Worm (Caenorhabditis elegans): ENCODE results near the gene npp-9.

Gene npp-9

DNA sequence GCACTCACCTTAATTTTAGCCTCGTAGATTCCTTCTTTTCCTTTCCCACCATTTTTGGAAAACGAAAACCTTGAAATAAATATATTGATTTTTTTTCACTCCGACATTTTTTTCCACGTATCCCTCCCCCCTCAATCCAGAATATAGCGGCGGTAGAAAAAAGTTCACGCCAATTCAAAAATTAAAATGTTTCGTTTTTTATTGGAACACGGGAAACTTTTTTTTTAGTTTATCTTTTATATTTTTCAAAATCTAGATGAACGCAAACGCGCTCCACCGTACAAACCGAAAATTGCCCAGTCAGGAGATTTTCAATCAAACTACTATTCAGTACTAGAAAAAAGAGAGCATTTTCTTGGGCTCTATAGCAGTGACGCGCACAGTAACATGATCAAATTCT, 39.9 kb upstream of the npp-9 start, which contains the start of gene spe-41:
Gene spe-41 (minus strand): TSS at position 72 of the 400 bp plus-strand sequence.
- TF ChIP-seq sem-2 (GFP tag; optimal IDR thresholded peaks at IDR 0.05) (no peak), ceh-39 (tag; optimal IDR thresholded peaks at IDR 0.05) (no peak), mab-5 (tag; optimal IDR thresholded peaks at IDR 0.05) (no peak), lsy-2 (tag; optimal IDR thresholded peaks at IDR 0.05) (no peak), lin-32 (GFP tag; optimal IDR thresholded peaks at IDR 0.05) (no peak)

DNA sequence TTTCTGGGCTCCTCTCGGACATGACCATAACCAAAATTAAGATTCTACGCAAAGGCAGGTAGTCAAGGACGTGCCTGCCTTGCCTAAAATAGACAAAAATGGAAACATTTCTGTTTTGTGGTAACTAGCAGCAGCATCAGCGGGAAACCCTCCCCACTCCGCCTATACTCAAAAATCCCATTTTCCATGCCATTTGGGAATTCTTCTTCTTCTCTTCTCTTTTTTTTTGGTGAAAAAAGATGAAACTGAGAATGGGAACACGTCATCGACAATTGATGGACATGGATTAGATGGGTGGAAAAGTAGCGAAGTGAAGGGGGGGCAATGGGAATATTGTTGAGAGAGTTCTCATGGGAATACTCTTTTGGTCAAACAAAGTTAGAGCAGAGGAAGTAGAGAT, 32.9 kb upstream of the npp-9 start:
- no peak for TF ChIP-seq mab-5 (tag; optimal IDR thresholded peaks at IDR 0.05)
- TF ChIP-seq nhr-12 (tag; optimal IDR thresholded peaks at IDR 0.05) = no peak
- TF ChIP-seq ztf-11 (tag; optimal IDR thresholded peaks at IDR 0.05) = no peak
- no peak for TF ChIP-seq mls-2 (tag; optimal IDR thresholded peaks at IDR 0.05)
- no peak for TF ChIP-seq zip-8 (tag; optimal IDR thresholded peaks at IDR 0.05)
- TF ChIP-seq sptf-1 (tag; optimal IDR thresholded peaks at IDR 0.05) = no peak
- TF ChIP-seq elt-3 (tag; optimal IDR thresholded peaks at IDR 0.05) = no peak
- no peak for TF ChIP-seq tbx-8 (GFP tag; optimal IDR thresholded peaks at IDR 0.05)

DNA sequence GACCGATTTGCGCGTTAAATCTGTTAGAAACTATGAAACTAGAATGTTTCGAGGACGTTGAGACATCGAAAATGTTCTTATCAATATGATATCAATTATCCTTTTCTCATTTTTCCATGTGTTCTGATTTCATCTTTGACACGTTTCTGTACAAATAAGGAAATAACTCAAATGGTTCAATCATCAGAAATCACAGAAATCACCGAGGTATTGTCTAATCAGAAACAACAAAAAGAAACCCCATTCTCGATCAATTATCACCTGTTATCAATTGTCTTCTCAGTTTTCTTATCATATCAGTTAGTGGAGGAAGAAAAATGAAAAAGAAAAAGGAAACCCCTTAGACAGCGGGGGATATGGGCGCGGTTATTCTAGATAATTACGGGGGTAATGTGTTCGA, 30.9 kb upstream of the npp-9 start:
- TF ChIP-seq unc-120 (tag; optimal IDR thresholded peaks at IDR 0.05; ENCODE audit: poor library complexity, severe bottlenecking) (no peak), nhr-76 (tag; optimal IDR thresholded peaks at IDR 0.05) (no peak), ztf-11 (tag; optimal IDR thresholded peaks at IDR 0.05) (no peak), nhr-28 (tag; optimal IDR thresholded peaks at IDR 0.05) (no peak), ham-2 (GFP tag; optimal IDR thresholded peaks at IDR 0.05) (no peak), nhr-237 (tag; optimal IDR thresholded peaks at IDR 0.05) (no peak), M03D4.4 (tag; optimal IDR thresholded peaks at IDR 0.05) (no peak), bed-3 (GFP tag; optimal IDR thresholded peaks at IDR 0.05) (no peak), ceh-43 (GFP tag; optimal IDR thresholded peaks at IDR 0.05) (no peak), pha-4 (tag; optimal IDR thresholded peaks at IDR 0.05) (no peak), hlh-1 (tag; optimal IDR thresholded peaks at IDR 0.05) (no peak)

DNA sequence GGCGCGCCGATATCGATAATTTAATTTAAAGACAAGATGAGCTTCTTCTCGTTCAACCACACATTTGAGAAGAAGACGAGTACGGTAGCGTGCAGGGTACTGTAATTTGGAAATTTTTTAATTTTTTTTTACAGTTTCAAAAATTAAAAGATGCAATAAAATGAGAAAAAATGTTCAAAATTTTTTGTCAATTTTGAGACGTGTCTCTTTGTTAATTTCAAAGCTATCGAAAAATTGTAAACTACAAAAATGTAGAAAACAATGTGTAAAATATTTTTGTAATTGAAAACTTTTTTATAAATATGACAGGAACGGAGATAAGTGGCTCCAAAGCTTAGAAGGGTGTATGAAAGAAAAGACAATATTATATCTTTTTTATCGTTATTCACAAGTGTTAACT, 27.1 kb upstream of the npp-9 start, which contains the start of gene K01A11.1:
Gene K01A11.1 (minus strand): TSS at position 101 of the 400 bp plus-strand sequence.
- TF ChIP-seq bed-3 (GFP tag; optimal IDR thresholded peaks at IDR 0.05) (no peak), cnd-1 (tag; optimal IDR thresholded peaks at IDR 0.05) (no peak), lin-13 (tag; optimal IDR thresholded peaks at IDR 0.05) (no peak), flh-1 (GFP tag; optimal IDR thresholded peaks at IDR 0.05) (no peak), M03D4.4 (tag; optimal IDR thresholded peaks at IDR 0.05) (no peak)

DNA sequence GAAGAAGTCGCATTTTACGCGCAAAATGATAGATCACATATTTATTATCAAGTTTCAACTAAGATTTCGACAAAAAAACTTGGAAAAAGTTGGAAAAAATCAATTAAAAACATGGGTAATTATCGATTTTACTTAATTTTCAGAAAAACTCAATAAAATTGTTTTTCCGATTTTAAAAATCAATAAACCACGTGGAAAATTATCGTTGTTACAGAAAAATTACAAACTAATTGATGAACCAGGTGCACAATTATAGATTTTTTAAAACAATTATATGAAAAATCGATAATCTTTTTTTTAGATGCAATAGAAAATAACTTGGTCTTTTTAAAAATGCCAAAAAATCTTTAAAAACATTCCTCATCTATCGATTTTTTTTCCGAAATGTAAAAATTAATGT, 26.4 kb upstream of the npp-9 start:
- TF ChIP-seq ces-1 (GFP tag; optimal IDR thresholded peaks at IDR 0.05) (no peak), M03D4.4 (tag; optimal IDR thresholded peaks at IDR 0.05) (no peak), unc-39 (tag; optimal IDR thresholded peaks at IDR 0.05) (no peak), snpc-4 (tag; optimal IDR thresholded peaks at IDR 0.05) (no peak), mab-5 (tag; optimal IDR thresholded peaks at IDR 0.05) (no peak), pha-4 (tag; optimal IDR thresholded peaks at IDR 0.05) (no peak), cnd-1 (tag; optimal IDR thresholded peaks at IDR 0.05) (no peak), flh-1 (GFP tag; optimal IDR thresholded peaks at IDR 0.05) (no peak)

DNA sequence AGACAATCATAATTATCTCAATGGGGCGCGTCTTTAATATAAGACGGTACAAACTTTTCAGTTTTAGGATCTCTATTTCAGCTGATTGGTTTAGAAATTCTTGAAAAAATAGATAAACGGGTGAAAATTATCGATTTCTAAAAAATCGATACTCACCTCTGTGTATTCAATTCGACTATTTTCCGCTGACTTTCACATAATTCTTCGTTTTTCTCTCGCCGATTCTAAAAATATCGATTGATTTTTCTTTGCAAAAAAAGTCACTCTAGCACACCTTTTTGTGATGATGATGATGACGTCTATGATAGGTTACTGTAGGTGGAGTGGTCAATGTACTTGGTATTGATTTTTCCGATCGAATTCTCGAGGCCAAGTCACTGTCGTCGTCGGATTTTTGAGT, 25.5 kb upstream of the npp-9 start:
- no peak for TF ChIP-seq lin-32 (GFP tag; optimal IDR thresholded peaks at IDR 0.05)
- TF ChIP-seq tbx-8 (GFP tag; optimal IDR thresholded peaks at IDR 0.05) = no peak
- TF ChIP-seq mls-2 (tag; optimal IDR thresholded peaks at IDR 0.05) = no peak
- no peak for TF ChIP-seq nhr-2 (tag; optimal IDR thresholded peaks at IDR 0.05)
- no peak for TF ChIP-seq flh-1 (GFP tag; optimal IDR thresholded peaks at IDR 0.05)
- no peak for TF ChIP-seq lin-13 (tag; optimal IDR thresholded peaks at IDR 0.05)

DNA sequence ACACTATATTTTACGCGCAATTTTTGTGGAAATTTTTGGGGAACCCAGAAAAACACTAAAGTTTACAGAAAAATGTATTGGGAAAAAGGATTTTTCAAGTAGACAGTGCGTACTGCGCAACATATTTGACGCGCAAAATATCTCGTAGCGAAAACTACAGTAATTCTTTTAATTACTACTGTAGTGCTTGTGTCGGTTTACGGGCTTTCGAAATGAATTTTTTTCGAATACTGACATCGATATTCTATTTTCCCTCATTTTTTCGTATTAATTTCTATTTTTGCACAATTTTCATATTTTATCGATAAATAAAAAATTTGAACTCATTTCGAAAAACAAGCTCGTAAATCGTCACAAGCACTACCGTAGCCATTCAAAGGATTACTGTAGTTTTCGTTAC, 24.3 kb upstream of the npp-9 start:
- TF ChIP-seq mls-2 (tag; optimal IDR thresholded peaks at IDR 0.05) (no peak), unc-39 (tag; optimal IDR thresholded peaks at IDR 0.05) (no peak), ceh-39 (tag; optimal IDR thresholded peaks at IDR 0.05) (no peak), nhr-2 (tag; optimal IDR thresholded peaks at IDR 0.05) (no peak), sptf-1 (tag; optimal IDR thresholded peaks at IDR 0.05) (no peak), blmp-1 (tag; optimal IDR thresholded peaks at IDR 0.05) (no peak), flh-1 (GFP tag; optimal IDR thresholded peaks at IDR 0.05) (no peak), drap-1 (GFP tag; optimal IDR thresholded peaks at IDR 0.05) (no peak), elt-1 (tag; optimal IDR thresholded peaks at IDR 0.05; ENCODE audit: borderline replicate concordance, insufficient read depth) (no peak), nhr-76 (tag; optimal IDR thresholded peaks at IDR 0.05) (no peak), sem-2 (GFP tag; optimal IDR thresholded peaks at IDR 0.05) (no peak), unc-120 (tag; optimal IDR thresholded peaks at IDR 0.05; ENCODE audit: poor library complexity, severe bottlenecking) (no peak), ceh-83 (GFP tag; optimal IDR thresholded peaks at IDR 0.05) (no peak)
